Fruit fly (Drosophila melanogaster): ENCODE data around the gene noi.

Gene noi

DNA sequence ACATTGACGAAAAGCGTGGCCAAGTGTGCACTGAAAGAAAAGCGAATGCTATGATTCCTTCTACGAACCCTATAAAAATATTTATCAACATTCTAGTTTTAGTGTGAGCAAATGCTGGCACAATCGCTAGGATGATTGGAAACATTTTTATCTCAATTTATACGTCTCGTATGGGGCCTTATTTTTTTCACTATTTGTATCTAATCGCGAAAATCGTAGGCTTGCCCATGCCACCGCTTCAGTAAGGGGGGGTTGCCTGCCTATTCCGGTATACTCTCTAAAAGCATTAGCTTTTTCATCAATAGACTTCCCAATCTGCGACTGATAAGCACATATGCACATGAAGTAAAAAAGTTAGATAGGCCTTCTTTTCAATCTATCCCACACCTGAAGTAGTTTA is 25.6 kb downstream of the noi start (continued):
- no peak for TF ChIP-seq Bgb (GFP tag; IDR thresholded peaks at IDR 0.05; ENCODE audit: partially characterized antibody)
- no peak for TF ChIP-seq Kr (GFP tag; optimal IDR thresholded peaks at IDR 0.05)
- peak; percentile 62 for TF ChIP-seq BtbVII (GFP tag; optimal IDR thresholded peaks at IDR 0.05)
- peak; percentile 69 for TF ChIP-seq CG15011 (GFP tag; optimal IDR thresholded peaks at IDR 0.05)
- TF ChIP-seq D19B (GFP tag; optimal IDR thresholded peaks at IDR 0.05): peak; percentile 57
- TF ChIP-seq CG7745 (tag; optimal IDR thresholded peaks at IDR 0.05): no peak
- peak; percentile 84; the same call in 1 of the 2 replicates for TF ChIP-seq wdn (GFP tag; IDR thresholded peaks at IDR 0.05)
- TF ChIP-seq Hr51 (GFP tag; optimal IDR thresholded peaks at IDR 0.05): peak in 1 of 2 experiments; percentile 73
- TF ChIP-seq unc-4 (GFP tag; IDR thresholded peaks at IDR 0.05; ENCODE audit: partially characterized antibody): no peak
- peak; percentile 47 for TF ChIP-seq CG5180 (GFP tag; optimal IDR thresholded peaks at IDR 0.05)
- peak; percentile 73; the same call in 2 of the 3 replicates for TF ChIP-seq CG6175 (GFP tag; IDR thresholded peaks at IDR 0.05)
- peak; percentile 85 for TF ChIP-seq CG6689 (GFP tag; IDR thresholded peaks at IDR 0.05)
- peak; percentile 89 for TF ChIP-seq CG11695 (GFP tag; IDR thresholded peaks at IDR 0.05)
- peak; percentile 72 for TF ChIP-seq CG31224 (GFP tag; IDR thresholded peaks at IDR 0.05)
- TF ChIP-seq vfl (GFP tag; optimal IDR thresholded peaks at IDR 0.05): peak; percentile 17
- TF ChIP-seq CG4820 (GFP tag; optimal IDR thresholded peaks at IDR 0.05): peak; percentile 65
- TF ChIP-seq tna (GFP tag; IDR thresholded peaks at IDR 0.05; ENCODE audit: partially characterized antibody): no peak
- no peak for TF ChIP-seq crp (GFP tag; optimal IDR thresholded peaks at IDR 0.05)
- TF ChIP-seq CG3163 (GFP tag; optimal IDR thresholded peaks at IDR 0.05): peak; percentile 44
- TF ChIP-seq CG18619 (GFP tag; optimal IDR thresholded peaks at IDR 0.05): peak; percentile 61
- peak; percentile 80 for TF ChIP-seq CG12219 (GFP tag; optimal IDR thresholded peaks at IDR 0.05)
- TF ChIP-seq CG1832 (GFP tag; optimal IDR thresholded peaks at IDR 0.05): no peak
- TF ChIP-seq Atf3 (GFP tag; optimal IDR thresholded peaks at IDR 0.05): peak; percentile 70
- TF ChIP-seq mam (GFP tag; optimal IDR thresholded peaks at IDR 0.05): peak; percentile 65
- TF ChIP-seq NfI (GFP tag; optimal IDR thresholded peaks at IDR 0.05): peak; percentile 81
- no peak for TF ChIP-seq hb (GFP tag; IDR thresholded peaks at IDR 0.05; ENCODE audit: partially characterized antibody)
- TF ChIP-seq CG3726 (GFP tag; IDR thresholded peaks at IDR 0.05): peak; percentile 72; the same call in 1 of the 3 replicates
- peak; percentile 25 for TF ChIP-seq Nf-YB (GFP tag; optimal IDR thresholded peaks at IDR 0.05)
- TF ChIP-seq CG10274 (GFP tag; optimal IDR thresholded peaks at IDR 0.05): peak; percentile 36
- peak; percentile 40 for TF ChIP-seq slou (GFP tag; optimal IDR thresholded peaks at IDR 0.05)
- no peak for TF ChIP-seq CG7963 (GFP tag; IDR thresholded peaks at IDR 0.05; ENCODE audit: partially characterized antibody)
- TF ChIP-seq CG12659 (GFP tag; optimal IDR thresholded peaks at IDR 0.05): peak; percentile 84
- TF ChIP-seq Oli (tag; optimal IDR thresholded peaks at IDR 0.05): peak; percentile 81
- peak; percentile 84 for TF ChIP-seq stc (GFP tag; IDR thresholded peaks at IDR 0.05)
- TF ChIP-seq CG12104 (GFP tag; optimal IDR thresholded peaks at IDR 0.05): peak; percentile 24
- no peak for TF ChIP-seq CG16813 (GFP tag; IDR thresholded peaks at IDR 0.05; ENCODE audit: partially characterized antibody)
- peak; percentile 5 for TF ChIP-seq CG8359 (GFP tag; optimal IDR thresholded peaks at IDR 0.05; ENCODE audit: borderline replicate concordance)
- TF ChIP-seq CG30020 (tag; optimal IDR thresholded peaks at IDR 0.05): no peak
- peak; percentile 36 for TF ChIP-seq kah (GFP tag; optimal IDR thresholded peaks at IDR 0.05)
- TF ChIP-seq vvl (GFP tag; IDR thresholded peaks at IDR 0.05): peak; percentile 95
- TF ChIP-seq CTCF (GFP tag; optimal IDR thresholded peaks at IDR 0.05): peak; percentile 14
- no peak for TF ChIP-seq CG2199 (GFP tag; IDR thresholded peaks at IDR 0.05)
- no peak for TF ChIP-seq cad (GFP tag; optimal IDR thresholded peaks at IDR 0.05)
- no peak for TF ChIP-seq CG4328 (GFP tag; optimal IDR thresholded peaks at IDR 0.05)
- peak; percentile 85 for TF ChIP-seq Awh (GFP tag; IDR thresholded peaks at IDR 0.05)
- TF ChIP-seq slp2 (GFP tag; optimal IDR thresholded peaks at IDR 0.05): peak; percentile 54
- TF ChIP-seq CG4707 (GFP tag; optimal IDR thresholded peaks at IDR 0.05): peak; percentile 19
- peak; percentile 94 for TF ChIP-seq GATAe (GFP tag; conservative IDR thresholded peaks at IDR 0.05)
- no peak for TF ChIP-seq HLHmδ (GFP tag; optimal IDR thresholded peaks at IDR 0.05)
- TF ChIP-seq CG14965 (GFP tag; optimal IDR thresholded peaks at IDR 0.05; ENCODE audit: borderline replicate concordance): peak; percentile 36

Data from whole organism, embryonic.